Worm (Caenorhabditis elegans): ENCODE measurements around the gene scc-3.

- TF ChIP-seq nhr-76 (tag; optimal IDR thresholded peaks at IDR 0.05) (no peak), ama-1 (optimal IDR thresholded peaks at IDR 0.05) (no peak), pha-4 (tag; optimal IDR thresholded peaks at IDR 0.05) (no peak), ztf-11 (tag; optimal IDR thresholded peaks at IDR 0.05) (no peak), lin-15B (tag; optimal IDR thresholded peaks at IDR 0.05) (no peak), ceh-82 (tag; optimal IDR thresholded peaks at IDR 0.05) (no peak), snpc-4 (tag; optimal IDR thresholded peaks at IDR 0.05) (no peak), skn-1 (tag; optimal IDR thresholded peaks at IDR 0.05) (no peak), nhr-12 (tag; optimal IDR thresholded peaks at IDR 0.05) (no peak)
These were observed 15.9 kb upstream of the scc-3 start, which contains the start of gene C15C8.5 for ce11 chrV:12747856-12748255.
